Worm (Caenorhabditis elegans): ENCODE results near the gene chl-1.

chl-1 gene

DNA sequence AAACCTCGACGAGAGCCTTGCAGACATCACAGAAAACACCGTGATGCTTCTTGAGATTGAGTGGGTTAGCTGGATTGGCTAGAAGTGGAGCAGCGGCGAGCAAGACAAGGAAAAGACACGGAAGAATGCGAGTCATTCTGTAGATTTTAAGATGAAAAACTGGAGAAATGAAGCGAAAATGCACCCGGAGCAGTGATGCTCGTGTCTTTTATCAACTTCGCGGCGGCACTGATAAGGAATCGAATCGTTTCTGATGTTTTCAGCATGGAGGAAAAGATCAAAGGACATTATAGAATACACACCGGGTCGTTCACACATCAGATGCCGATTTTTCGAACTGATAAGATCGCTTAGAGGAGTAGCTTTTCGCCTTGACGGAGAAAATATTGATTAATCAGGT lies 49.7 kb downstream of the chl-1 start, which contains the start of gene spp-1:
Gene spp-1, minus strand, starts transcription at position 287 of the 400 bp plus-strand sequence.
- TF ChIP-seq fos-1 (tag; optimal IDR thresholded peaks at IDR 0.05) (peak; percentile 75), unc-55 (GFP tag; optimal IDR thresholded peaks at IDR 0.05) (no peak), gmeb-1 (tag; optimal IDR thresholded peaks at IDR 0.05) (peak; percentile 37), sem-4 (tag; optimal IDR thresholded peaks at IDR 0.05) (no peak), sma-9 (GFP tag; optimal IDR thresholded peaks at IDR 0.05) (peak; percentile 54), sma-9 (tag; optimal IDR thresholded peaks at IDR 0.05) (no peak), nhr-77 (tag; optimal IDR thresholded peaks at IDR 0.05) (no peak), ceh-16 (tag; optimal IDR thresholded peaks at IDR 0.05) (no peak), crh-2 (tag; optimal IDR thresholded peaks at IDR 0.05) (peak; percentile 38), snpc-4 (tag; optimal IDR thresholded peaks at IDR 0.05) (no peak)

DNA sequence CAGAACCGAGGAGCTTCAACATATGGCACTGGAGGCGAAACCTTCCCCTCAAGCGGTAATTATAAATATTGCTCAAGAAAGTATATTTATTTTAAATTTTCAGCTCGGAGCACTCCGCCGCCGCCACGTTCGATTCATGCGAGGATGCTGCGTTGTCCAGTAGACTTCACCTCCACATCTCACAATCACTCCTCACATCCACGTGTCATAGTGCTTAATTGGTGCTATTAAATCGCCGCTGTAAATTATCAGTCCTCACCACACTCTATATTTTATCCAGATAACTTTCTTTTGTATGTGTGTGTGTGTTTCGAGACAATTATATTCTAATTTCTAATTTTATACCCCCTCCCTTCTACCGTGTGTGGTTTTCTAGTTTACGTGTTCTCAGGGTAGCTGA lies 50.4 kb downstream of the chl-1 start:
- no peak for TF ChIP-seq gmeb-1 (tag; optimal IDR thresholded peaks at IDR 0.05)
- peak; percentile 25 for TF ChIP-seq crh-2 (tag; optimal IDR thresholded peaks at IDR 0.05)

ce11 chrIII:10353423-10353822 lies 51.6 kb downstream of the chl-1 start:
- TF ChIP-seq nhr-237 (tag; optimal IDR thresholded peaks at IDR 0.05) = no peak
- TF ChIP-seq F13H6.1 (tag; optimal IDR thresholded peaks at IDR 0.05) = no peak
- TF ChIP-seq zag-1 (tag; optimal IDR thresholded peaks at IDR 0.05) = no peak
- TF ChIP-seq lin-39 (tag; optimal IDR thresholded peaks at IDR 0.05) = no peak
- TF ChIP-seq mdl-1 (tag; optimal IDR thresholded peaks at IDR 0.05) = no peak
- no peak for TF ChIP-seq nhr-25 (tag; optimal IDR thresholded peaks at IDR 0.05)
- no peak for TF ChIP-seq ztf-1 (GFP tag; conservative IDR thresholded peaks at IDR 0.05)
- TF ChIP-seq ceh-16 (tag; optimal IDR thresholded peaks at IDR 0.05) = no peak
- no peak for TF ChIP-seq Y55F3AM.14 (GFP tag; optimal IDR thresholded peaks at IDR 0.05)
- TF ChIP-seq lsy-2 (tag; optimal IDR thresholded peaks at IDR 0.05) = no peak
- no peak for TF ChIP-seq unc-39 (tag; optimal IDR thresholded peaks at IDR 0.05)
- no peak for TF ChIP-seq mab-5 (tag; optimal IDR thresholded peaks at IDR 0.05)
- TF ChIP-seq sem-4 (tag; optimal IDR thresholded peaks at IDR 0.05) = no peak
- TF ChIP-seq ztf-4 (tag; optimal IDR thresholded peaks at IDR 0.05) = no peak
- no peak for TF ChIP-seq crh-2 (tag; optimal IDR thresholded peaks at IDR 0.05)
- TF ChIP-seq nhr-10 (tag; optimal IDR thresholded peaks at IDR 0.05) = no peak
- no peak for TF ChIP-seq aly-2 (tag; optimal IDR thresholded peaks at IDR 0.05)
- no peak for TF ChIP-seq fos-1 (tag; optimal IDR thresholded peaks at IDR 0.05)
- no peak for TF ChIP-seq lin-13 (GFP tag; optimal IDR thresholded peaks at IDR 0.05)
- TF ChIP-seq ztf-11 (tag; optimal IDR thresholded peaks at IDR 0.05) = no peak

DNA sequence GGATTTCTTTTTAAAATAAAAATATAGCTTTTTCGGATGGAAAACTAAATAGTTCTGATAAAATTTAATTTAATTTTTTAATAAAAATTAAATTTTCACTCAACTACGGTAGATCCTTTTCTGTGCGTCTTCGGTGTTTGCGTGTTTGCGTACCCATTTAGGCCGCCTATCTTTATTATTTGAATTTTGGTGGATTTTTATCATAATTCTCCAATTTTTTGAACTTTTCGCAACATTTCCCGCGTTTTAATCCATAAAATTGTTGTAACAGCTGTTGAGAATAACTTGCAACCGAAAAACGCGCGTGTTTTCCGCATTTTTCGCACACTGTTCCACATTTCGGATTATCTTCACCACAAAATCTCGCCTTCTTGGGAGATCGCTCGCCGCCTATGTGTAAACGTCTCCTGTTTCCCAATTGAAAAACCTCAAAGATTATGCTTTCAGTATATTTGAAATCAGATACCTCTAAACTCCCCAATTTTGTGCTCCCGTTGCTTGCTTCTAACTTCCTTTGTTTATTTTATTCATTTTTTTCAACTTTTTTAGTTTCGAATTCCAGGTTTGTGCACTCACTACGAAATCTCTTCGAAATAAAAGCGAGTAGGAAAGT lies 53.3 kb downstream of the chl-1 start, which contains the start of gene T07C4.3:
Gene T07C4.3, plus strand, starts transcription at position 563 of the 613 bp plus-strand sequence.
- TF ChIP-seq unc-62 (GFP tag; optimal IDR thresholded peaks at IDR 0.05) = no peak
